Fruit fly (Drosophila melanogaster): ENCODE data around the gene CCT6.

CCT6 gene

DNA sequence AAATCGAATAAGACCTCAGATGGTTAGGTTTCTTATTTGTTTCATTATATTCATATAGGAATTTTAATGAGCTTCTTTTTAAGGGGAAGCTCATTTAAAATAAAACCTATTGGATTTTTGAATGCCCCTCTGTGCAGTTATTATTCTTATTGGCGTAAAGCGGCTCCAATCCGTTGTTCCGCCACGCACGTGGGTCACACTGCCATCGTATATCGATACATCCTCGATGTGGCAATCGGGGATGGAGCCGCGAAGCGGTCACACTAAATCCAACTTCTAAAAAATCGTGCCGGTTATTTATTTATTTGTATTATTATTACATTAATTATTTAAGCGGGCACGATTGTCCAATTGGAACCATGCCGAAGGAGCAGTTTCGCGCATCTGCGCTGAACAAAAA is 16.3 kb downstream of the CCT6 start, which contains the start of gene Polr3A (continued):
- TF ChIP-seq Gsc (GFP tag; IDR thresholded peaks at IDR 0.05) = no peak
- TF ChIP-seq CG12769 (tag; optimal IDR thresholded peaks at IDR 0.05) = no peak
- no peak for TF ChIP-seq CG11696 (GFP tag; IDR thresholded peaks at IDR 0.05)
- TF ChIP-seq CG14014 (GFP tag; IDR thresholded peaks at IDR 0.05) = no peak
- TF ChIP-seq CG18011 (GFP tag; optimal IDR thresholded peaks at IDR 0.05) = no peak
- no peak for TF ChIP-seq D (optimal IDR thresholded peaks at IDR 0.05)
- no peak for TF ChIP-seq D (GFP tag; optimal IDR thresholded peaks at IDR 0.05)
- no peak for TF ChIP-seq Fer3 (tag; optimal IDR thresholded peaks at IDR 0.05)
- no peak for TF ChIP-seq Dbx (GFP tag; IDR thresholded peaks at IDR 0.05)
- no peak for TF ChIP-seq Meics (GFP tag; optimal IDR thresholded peaks at IDR 0.05)
- TF ChIP-seq amos (GFP tag; IDR thresholded peaks at IDR 0.05; ENCODE audit: partially characterized antibody) = peak; percentile 71
- no peak for TF ChIP-seq CG15696 (tag; optimal IDR thresholded peaks at IDR 0.05)
- TF ChIP-seq odd (GFP tag; optimal IDR thresholded peaks at IDR 0.05) = no peak
- TF ChIP-seq CkIIα-i1 (GFP tag; IDR thresholded peaks at IDR 0.05) = no peak
- TF ChIP-seq ac (GFP tag; optimal IDR thresholded peaks at IDR 0.05) = no peak
- no peak for TF ChIP-seq pb (GFP tag; optimal IDR thresholded peaks at IDR 0.05)
- TF ChIP-seq CG8281 (tag; optimal IDR thresholded peaks at IDR 0.05) = no peak
- peak; percentile 18 for TF ChIP-seq Med (GFP tag)
- TF ChIP-seq Adf1 (GFP tag; IDR thresholded peaks at IDR 0.05) = no peak
- peak; percentile 90 for TF ChIP-seq MBD-R2 (GFP tag; IDR thresholded peaks at IDR 0.05)
- no peak for TF ChIP-seq sna (GFP tag; IDR thresholded peaks at IDR 0.05; ENCODE audit: partially characterized antibody)
- no peak for TF ChIP-seq bcd (GFP tag; optimal IDR thresholded peaks at IDR 0.05)
- TF ChIP-seq CG6791 (GFP tag; IDR thresholded peaks at IDR 0.05; ENCODE audit: partially characterized antibody) = peak; percentile 73; the same call in 2 of the 3 replicates

- peak; percentile 89 for TF ChIP-seq exex (tag; optimal IDR thresholded peaks at IDR 0.05)
- no peak for TF ChIP-seq CG9609 (GFP tag; optimal IDR thresholded peaks at IDR 0.05)
Measured at dm6 chrX:15766395-15766866, 20.0 kb downstream of the CCT6 start, which contains the start of gene CG8952. TSS of gene CG8952 (minus strand) at chrX:15766445.

DNA sequence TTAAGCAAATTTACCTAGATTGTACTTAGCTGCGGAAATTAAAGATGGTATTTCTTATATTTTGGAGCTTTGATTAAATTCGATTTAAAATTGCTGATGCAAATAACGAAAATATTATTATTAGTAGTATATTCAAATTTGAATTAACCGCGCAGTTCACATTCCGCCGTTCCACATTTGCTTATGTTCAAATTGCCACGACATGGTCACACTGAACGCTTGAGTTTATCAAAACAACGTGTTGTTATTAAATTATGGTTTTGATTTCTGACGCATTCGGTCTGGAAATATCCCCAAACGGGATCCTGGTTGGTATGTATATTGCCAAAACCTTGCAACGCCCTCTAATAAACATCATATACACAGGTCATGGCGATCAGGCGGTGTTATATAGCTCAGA is 23.0 kb downstream of the CCT6 start, which contains the start of gene CG33172:
Gene CG33172 (plus strand): TSS at position 208 of the 400 bp plus-strand sequence.
- TF ChIP-seq pzg (GFP tag; optimal IDR thresholded peaks at IDR 0.05) = peak; percentile 33
- no peak for TF ChIP-seq CG11696 (GFP tag; IDR thresholded peaks at IDR 0.05)
- TF ChIP-seq CG30020 (tag; optimal IDR thresholded peaks at IDR 0.05) = peak; percentile 59
- no peak for TF ChIP-seq gem (tag; optimal IDR thresholded peaks at IDR 0.05)
- TF ChIP-seq CG9437 (GFP tag; optimal IDR thresholded peaks at IDR 0.05) = no peak
- peak; percentile 93 for TF ChIP-seq pfk (GFP tag; optimal IDR thresholded peaks at IDR 0.05)
- no peak for TF ChIP-seq CG7963 (GFP tag; IDR thresholded peaks at IDR 0.05; ENCODE audit: partially characterized antibody)
- TF ChIP-seq gfzf (GFP tag; optimal IDR thresholded peaks at IDR 0.05) = peak; percentile 52
- TF ChIP-seq Dp (GFP tag; optimal IDR thresholded peaks at IDR 0.05) = peak; percentile 77
- peak; percentile 56 for TF ChIP-seq CG9797 (GFP tag; optimal IDR thresholded peaks at IDR 0.05)
- TF ChIP-seq E2f2 (GFP tag; IDR thresholded peaks at IDR 0.05) = peak; percentile 86

dm6 chrX:15772663-15773062 is 26.2 kb downstream of the CCT6 start, which contains the start of gene CG43672:
TSS of gene CG43672 (plus strand) at chrX:15772963.
- TF ChIP-seq Hmx (GFP tag; optimal IDR thresholded peaks at IDR 0.05) (no peak), H2.0 (GFP tag; IDR thresholded peaks at IDR 0.05) (no peak), CG15269 (tag; optimal IDR thresholded peaks at IDR 0.05) (no peak), Sin3A (optimal IDR thresholded peaks at IDR 0.05) (no peak), nau (GFP tag; optimal IDR thresholded peaks at IDR 0.05) (no peak)

Data from whole organism, embryonic.